Fruit fly (Drosophila melanogaster): ENCODE results near the gene Sf3b5.

dm6 chr3R:9029411-9029810 lies 14.3 kb upstream of the Sf3b5 start:
- TF ChIP-seq Dif (GFP tag; optimal IDR thresholded peaks at IDR 0.05; ENCODE audit: partially characterized antibody) (no peak), h (GFP tag; optimal IDR thresholded peaks at IDR 0.05) (no peak), psq (GFP tag; optimal IDR thresholded peaks at IDR 0.05) (no peak), fru (GFP tag; optimal IDR thresholded peaks at IDR 0.05) (no peak), CG9705 (GFP tag; optimal IDR thresholded peaks at IDR 0.05) (no peak)
